Worm (Caenorhabditis elegans) whole organism, young adult: Measurements from ENCODE around the gene C18D11.7.

Experiments used
- C06A6.2 ChIP-seq: fragments of 200-800 bp; sonication (Bioruptor generic); conservative IDR thresholded peaks from 2 replicates; pipeline ENCODE4 v1.3.6; 2022; ENCODE audit warnings: missing genetic modification characterization, missing compliant biosample characterization
- C17E4.6 ChIP-seq: fragments of 200-800 bp; sonication (Bioruptor generic); IDR thresholded peaks from 2 replicates; pipeline ENCODE4 v1.3.6; 2022; ENCODE audit warnings: missing genetic modification reagents, missing genetic modification characterization, missing compliant biosample characterization
- D2030.7 ChIP-seq: fragments of 200-800 bp; sonication (Bioruptor generic); IDR thresholded peaks from 2 replicates; pipeline ENCODE4 v1.3.6; 2022; ENCODE audit warnings: missing genetic modification reagents, missing genetic modification characterization, missing compliant biosample characterization
- F39B2.1 ChIP-seq: fragments of 200-800 bp; sonication (Bioruptor generic); IDR thresholded peaks from 2 replicates; pipeline ENCODE4 v1.3.6; 2022; ENCODE audit warnings: missing genetic modification reagents, missing genetic modification characterization, missing compliant biosample characterization
- F52B5.7 ChIP-seq: sonication (generic microtip); optimal IDR thresholded peaks from 2 replicates; lab custom pipeline; 2016; ENCODE audit warnings: mild to moderate bottlenecking, missing genetic modification characterization, missing compliant biosample characterization
- F55B11.4 ChIP-seq: sonication (generic microtip); optimal IDR thresholded peaks from 2 replicates; lab custom pipeline; 2016; ENCODE audit warnings: missing compliant biosample characterization, missing genetic modification characterization, borderline replicate concordance; ENCODE audit not compliant: insufficient read depth
- Y53G8AR.9 ChIP-seq: fragments of 200-800 bp; sonication (Bioruptor generic); conservative IDR thresholded peaks from 2 replicates; pipeline ENCODE4 v1.3.6; 2022; ENCODE audit warnings: missing genetic modification reagents, missing genetic modification characterization, missing compliant biosample characterization
- aptf-3 ChIP-seq: fragments of 200-800 bp; sonication (Bioruptor generic); IDR thresholded peaks from 2 replicates; pipeline ENCODE4 v1.3.6; 2022; ENCODE audit warnings: missing genetic modification characterization, missing compliant biosample characterization
- atf-7 ChIP-seq: sonication (generic microtip); optimal IDR thresholded peaks from 2 replicates; lab custom pipeline; 2017; ENCODE audit warnings: mild to moderate bottlenecking, missing genetic modification characterization, missing compliant biosample characterization
- attf-3 ChIP-seq: fragments of 200-800 bp; sonication (Bioruptor generic); conservative IDR thresholded peaks from 2 replicates; pipeline ENCODE4 v1.3.6; 2022; ENCODE audit warnings: missing genetic modification reagents, missing genetic modification characterization, missing compliant biosample characterization
- attf-6 ChIP-seq: fragments of 200-800 bp; sonication (Bioruptor generic); IDR thresholded peaks from 2 replicates; pipeline ENCODE4 v1.3.6; 2022; ENCODE audit warnings: missing genetic modification reagents, missing genetic modification characterization, missing compliant biosample characterization
- ceh-91 ChIP-seq: fragments of 200-800 bp; sonication (Bioruptor generic); IDR thresholded peaks from 2 replicates; pipeline ENCODE4 v1.3.6; 2022; ENCODE audit warnings: missing genetic modification reagents, missing genetic modification characterization, missing compliant biosample characterization
- egrh-3 ChIP-seq: fragments of 200-800 bp; sonication (Bioruptor generic); IDR thresholded peaks from 2 replicates; pipeline ENCODE4 v1.3.6; 2022; ENCODE audit warnings: missing genetic modification reagents, missing genetic modification characterization, missing compliant biosample characterization
- hmg-20 ChIP-seq: fragments of 200-800 bp; sonication (Bioruptor generic); IDR thresholded peaks from 2 replicates; pipeline ENCODE4 v1.3.6; 2022; ENCODE audit warnings: missing genetic modification reagents, missing genetic modification characterization, missing compliant biosample characterization
- lir-1 ChIP-seq: fragments of 200-800 bp; sonication (Bioruptor generic); conservative IDR thresholded peaks from 2 replicates; pipeline ENCODE4 v1.3.6; 2022; ENCODE audit warnings: missing genetic modification reagents, missing genetic modification characterization, missing compliant biosample characterization
- madf-3 ChIP-seq: fragments of 200-800 bp; sonication (Bioruptor generic); IDR thresholded peaks from 2 replicates; pipeline ENCODE4 v1.3.6; 2022; ENCODE audit warnings: missing genetic modification reagents, missing genetic modification characterization, missing compliant biosample characterization
- madf-8 ChIP-seq: fragments of 200-800 bp; sonication (Bioruptor generic); conservative IDR thresholded peaks from 2 replicates; pipeline ENCODE4 v1.3.6; 2022; ENCODE audit warnings: missing genetic modification reagents, missing genetic modification characterization, missing compliant biosample characterization
- nfyb-1 ChIP-seq: fragments of 200-800 bp; sonication (Bioruptor generic); IDR thresholded peaks from 2 replicates; pipeline ENCODE4 v1.3.6; 2022; ENCODE audit warnings: missing genetic modification reagents, missing genetic modification characterization, missing compliant biosample characterization
- nhr-120 ChIP-seq: fragments of 200-800 bp; sonication (Bioruptor generic); IDR thresholded peaks from 2 replicates; pipeline ENCODE4 v1.3.6; 2022; ENCODE audit warnings: missing genetic modification characterization, missing compliant biosample characterization
- nhr-80 ChIP-seq: sonication (generic microtip); optimal IDR thresholded peaks from 2 replicates; lab custom pipeline; 2016; ENCODE audit warnings: missing genetic modification characterization, missing compliant biosample characterization
- nhr-90 ChIP-seq: sonication (generic microtip); optimal IDR thresholded peaks from 2 replicates; lab custom pipeline; 2016; ENCODE audit warnings: missing genotype, mild to moderate bottlenecking, missing genetic modification characterization, missing compliant biosample characterization
- pbrm-1 ChIP-seq: fragments of 200-800 bp; sonication (Bioruptor generic); IDR thresholded peaks from 2 replicates; pipeline ENCODE4 v1.3.6; 2022; ENCODE audit warnings: missing genetic modification reagents, missing genetic modification characterization, missing compliant biosample characterization
- rcor-1 ChIP-seq: fragments of 200-800 bp; sonication (Bioruptor generic); IDR thresholded peaks from 2 replicates; pipeline ENCODE4 v1.3.6; 2022; ENCODE audit warnings: missing genetic modification reagents, missing genetic modification characterization, missing compliant biosample characterization
- rec-8 ChIP-seq, 2 experiments: sonication (generic microtip); optimal IDR thresholded peaks; 2 replicates each; lab custom pipeline; 2016; ENCODE audit warnings: mild to moderate bottlenecking in 2 of 2, missing genetic modification characterization in 2 of 2, missing genetic modification reagents in 2 of 2, missing genotype in 2 of 2, missing biosample characterization in 1 of 2, missing compliant biosample characterization in 1 of 2, moderate library complexity in 1 of 2
- snpc-4 ChIP-seq, 5 experiments: fragments of 150-350 bp in 1 of 5; sonication (generic microtip) in 4 of 5; optimal IDR thresholded peaks; 2 replicates each; lab custom pipeline; 2014 to 2018; ENCODE audit warnings: missing genetic modification characterization in 5 of 5, missing biosample characterization in 3 of 5, antibody characterized with exemption in 2 of 5, mild to moderate bottlenecking in 2 of 5, missing compliant biosample characterization in 2 of 5, missing genotype in 2 of 5, moderate library complexity in 2 of 5, missing genetic modification reagents in 1 of 5
- sptf-2 ChIP-seq: fragments of 200-800 bp; sonication (Bioruptor generic); optimal IDR thresholded peaks from 2 replicates; lab custom pipeline; 2018; ENCODE audit warnings: mild to moderate bottlenecking, missing genetic modification characterization, missing compliant biosample characterization
- tbp1 ChIP-seq: fragments of 200-800 bp; sonication (Bioruptor generic); optimal IDR thresholded peaks from 2 replicates; lab custom pipeline; 2018; ENCODE audit warnings: mild to moderate bottlenecking, missing genetic modification characterization, missing compliant biosample characterization
- tbx-9 ChIP-seq: sonication (generic microtip); optimal IDR thresholded peaks from 2 replicates; lab custom pipeline; 2016; ENCODE audit warnings: borderline replicate concordance, missing genetic modification characterization, inconsistent platforms, missing compliant biosample characterization
- zfh-2 ChIP-seq: fragments of 200-800 bp; sonication (Bioruptor generic); conservative IDR thresholded peaks from 2 replicates; pipeline ENCODE4 v1.3.6; 2022; ENCODE audit warnings: missing genetic modification reagents, missing genetic modification characterization, missing compliant biosample characterization

The C18D11.7 gene

DNA sequence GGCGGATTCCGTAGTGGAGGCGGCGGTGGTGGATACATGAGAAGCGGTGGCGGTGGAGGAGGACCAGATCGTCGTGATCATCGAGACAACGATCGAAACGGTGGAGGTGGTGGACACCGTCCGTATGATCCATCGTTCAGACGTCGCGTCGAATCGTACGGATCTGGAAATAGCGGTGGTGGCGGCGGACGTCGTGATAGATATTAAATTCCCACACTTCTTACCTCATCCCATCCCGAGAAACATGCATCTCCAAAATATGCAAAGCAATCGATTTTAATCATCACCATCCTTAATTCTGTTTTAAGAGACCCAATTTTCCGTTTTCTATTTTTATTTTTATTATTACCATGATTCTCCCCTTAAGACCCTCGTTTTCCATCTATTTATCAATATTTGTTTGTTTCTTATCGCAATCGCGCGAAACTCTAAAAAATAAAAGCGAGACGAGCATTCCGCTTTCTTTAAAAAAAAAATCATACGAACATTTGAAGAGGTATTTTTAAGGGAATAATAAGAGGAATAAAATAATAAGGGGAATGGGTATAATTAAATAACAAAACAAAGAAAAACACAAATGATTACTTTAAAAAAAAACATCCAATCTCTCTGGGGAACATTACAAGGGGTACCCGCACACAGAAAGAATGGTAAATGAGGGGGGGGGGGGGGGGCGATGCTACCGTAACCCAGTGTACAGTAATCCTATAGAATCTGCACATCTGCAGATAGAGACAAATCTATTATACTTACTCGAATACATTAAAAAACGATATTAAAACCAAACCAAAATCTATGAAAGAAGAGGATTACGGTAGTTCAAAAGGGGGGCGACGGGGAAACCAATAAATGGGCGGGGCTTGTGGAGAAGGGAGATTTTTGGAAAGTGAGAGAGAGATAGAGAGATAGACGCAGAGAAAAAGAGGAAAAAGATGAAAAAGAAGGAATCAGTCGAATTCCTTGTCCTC, 24.2 kb upstream of the C18D11.7 start (continued):
- no peak for TF ChIP-seq lir-1 (GFP tag; lab: Robert Waterston, UW)
- peak; percentile 78 for TF ChIP-seq Y53G8AR.9 (GFP tag; lab: Robert Waterston, UW)
- peak; percentile 53; the same call in 1 of the 2 replicates for TF ChIP-seq C06A6.2 (GFP tag; lab: Robert Waterston, UW)
- TF ChIP-seq C17E4.6, result peak; percentile 5; the same call in 1 of the 2 replicates
- TF ChIP-seq attf-6 (GFP tag; lab: Robert Waterston, UW), result no peak
- TF ChIP-seq aptf-3 (GFP tag; lab: Robert Waterston, UW), result 0 out of 2 replicates have a peak, but pooled peaks have one; percentile 11
- TF ChIP-seq madf-3 (GFP tag; lab: Robert Waterston, UW), result peak; percentile 66; the same call in 1 of the 2 replicates
- TF ChIP-seq attf-3 (GFP tag; lab: Robert Waterston, UW), result no peak
- no peak for TF ChIP-seq D2030.7
- TF ChIP-seq snpc-4 (GFP tag; optimal IDR thresholded peaks at IDR 0.05; lab: Kevin White, UChicago), result peak; percentile 52
- peak in 2 of 4 experiments; percentile 18 to 58 for TF ChIP-seq snpc-4 (tag; optimal IDR thresholded peaks at IDR 0.05; lab: Kevin White, UChicago)
- TF ChIP-seq nhr-90 (tag; lab: Kevin White, UChicago), result no peak
- no peak for TF ChIP-seq tbx-9
- no peak for TF ChIP-seq sptf-2
- 0 out of 2 replicates have a peak, but pooled peaks have one; percentile 18 for TF ChIP-seq nhr-120 (GFP tag; lab: Robert Waterston, UW)
- TF ChIP-seq madf-8 (GFP tag; lab: Robert Waterston, UW), result no peak; the same call in 1 of the 2 replicates
- TF ChIP-seq F39B2.1 (GFP tag; lab: Robert Waterston, UW), result no peak
- no peak; the same call in 1 of the 2 replicates for TF ChIP-seq egrh-3 (GFP tag; lab: Robert Waterston, UW)

DNA sequence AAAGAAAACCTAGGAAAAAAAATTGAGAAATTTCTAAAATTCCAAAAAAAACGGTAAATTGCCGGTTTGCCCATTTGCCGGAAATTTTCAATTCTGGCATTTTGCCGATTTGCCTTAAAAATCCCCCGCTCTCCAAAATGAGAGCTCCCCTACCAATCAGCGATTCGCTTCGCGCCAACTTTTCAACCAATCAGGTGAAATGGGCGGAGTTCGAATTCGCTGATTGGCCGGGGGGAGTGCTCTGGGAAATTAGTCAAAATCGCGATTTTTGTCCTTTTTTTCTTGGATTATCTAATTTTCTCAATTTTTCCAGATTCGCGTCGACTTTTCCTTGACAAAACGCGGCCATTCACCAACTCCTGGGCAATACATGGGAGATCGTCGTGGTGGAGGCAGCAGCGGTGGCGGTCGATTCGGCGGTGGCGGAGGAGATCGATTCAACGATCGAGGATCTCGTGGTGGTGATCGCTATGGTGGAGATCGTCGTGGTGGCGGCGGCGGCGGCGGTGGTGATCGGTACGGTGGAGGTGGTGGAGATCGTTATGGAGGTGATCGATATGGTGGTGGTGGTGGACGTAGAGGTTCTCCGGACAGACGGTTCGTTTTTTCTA, 23.1 kb upstream of the C18D11.7 start:
- TF ChIP-seq egrh-3 (GFP tag; lab: Robert Waterston, UW) (peak; percentile 75; the same call in 1 of the 2 replicates), rcor-1 (GFP tag; lab: Robert Waterston, UW) (peak; percentile 28; the same call in 1 of the 2 replicates), zfh-2 (peak; percentile 83), F55B11.4 (tag; lab: Kevin White, UChicago) (no peak), F52B5.7 (no peak), nfyb-1 (peak; percentile 90)

DNA sequence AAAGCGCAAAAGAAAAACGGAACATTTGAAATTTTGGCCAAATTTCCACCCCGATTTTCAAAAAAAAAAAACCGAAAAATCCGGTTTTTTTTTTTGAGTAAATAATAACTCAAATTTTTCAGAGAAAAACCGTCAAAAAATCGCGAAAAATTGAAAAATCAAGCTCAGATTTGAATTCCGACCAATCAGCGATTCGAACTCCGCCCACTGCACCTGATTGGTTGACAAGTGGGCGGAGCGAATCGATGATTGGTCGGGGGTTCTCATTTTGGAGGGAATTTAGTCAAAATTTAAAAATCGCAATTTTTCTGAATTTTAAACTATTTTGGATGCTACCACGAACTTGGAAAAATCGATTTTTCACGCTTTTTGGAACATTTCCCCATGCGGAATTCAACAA, 22.5 kb upstream of the C18D11.7 start:
- TF ChIP-seq hmg-20 (GFP tag; lab: Robert Waterston, UW) (no peak), tbp1 (GFP tag; lab: Kevin White, UChicago) (no peak)

DNA sequence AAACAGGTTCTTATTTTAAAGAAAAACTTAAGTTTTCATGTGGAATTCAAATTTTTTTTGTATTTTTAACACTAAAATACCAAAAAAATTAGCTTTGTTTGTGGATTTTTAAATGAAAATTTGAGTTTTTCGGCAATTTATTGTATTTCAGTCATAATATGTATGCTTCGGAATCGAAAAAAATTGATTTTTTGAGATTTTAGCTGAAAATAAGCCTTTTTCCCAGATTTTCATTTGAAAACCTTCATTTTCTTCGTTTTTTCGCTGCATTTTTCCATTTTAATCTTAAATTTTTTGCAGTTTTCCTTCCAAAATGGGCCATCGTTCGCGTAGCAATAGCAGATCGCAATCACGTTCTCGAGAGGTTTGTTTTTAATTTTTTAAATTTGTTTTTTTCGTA, 19.5 kb upstream of the C18D11.7 start, which contains the start of gene rsp-8:
rsp-8 (plus strand) TSS at position 301 of the 400 bp plus-strand sequence.
- TF ChIP-seq ceh-91 (GFP tag; lab: Robert Waterston, UW), result no peak
- TF ChIP-seq nhr-80, result no peak
- no peak for TF ChIP-seq pbrm-1 (GFP tag; lab: Robert Waterston, UW)
- no peak for TF ChIP-seq zfh-2
- no peak for TF ChIP-seq atf-7 (tag; lab: Kevin White, UChicago)
- no peak for TF ChIP-seq rec-8 (tag; optimal IDR thresholded peaks at IDR 0.05; lab: Kevin White, UChicago)
- TF ChIP-seq, all 124 proteins: peak for 0
